Fruit fly (Drosophila melanogaster): ENCODE results near the gene CG16986.

The CG16986 gene

dm6 chr3L:2599214-2599730 lies 859 bp upstream of the CG16986 start, which contains the start of the genes CG16985 and CG12182 (continued):
- TF ChIP-seq vvl (GFP tag; IDR thresholded peaks at IDR 0.05) (peak; percentile 46), CG1647 (GFP tag; optimal IDR thresholded peaks at IDR 0.05) (no peak), pb (GFP tag; optimal IDR thresholded peaks at IDR 0.05) (no peak), ci (GFP tag; IDR thresholded peaks at IDR 0.05) (no peak), NFAT (GFP tag; IDR thresholded peaks at IDR 0.05) (no peak), da (GFP tag; optimal IDR thresholded peaks at IDR 0.05) (no peak), CG8944 (GFP tag; optimal IDR thresholded peaks at IDR 0.05) (no peak), CG2678 (tag; optimal IDR thresholded peaks at IDR 0.05) (no peak), CG18619 (GFP tag; optimal IDR thresholded peaks at IDR 0.05) (no peak), CG1233 (GFP tag; optimal IDR thresholded peaks at IDR 0.05) (no peak), lmd (GFP tag; IDR thresholded peaks at IDR 0.05) (no peak), gcm2 (GFP tag; optimal IDR thresholded peaks at IDR 0.05) (no peak), CG1024 (GFP tag; IDR thresholded peaks at IDR 0.05) (no peak), esg (GFP tag; conservative IDR thresholded peaks at IDR 0.05) (no peak), CG3163 (GFP tag; optimal IDR thresholded peaks at IDR 0.05) (no peak), sr (GFP tag; IDR thresholded peaks at IDR 0.05) (no peak), CG6791 (GFP tag; IDR thresholded peaks at IDR 0.05; ENCODE audit: partially characterized antibody) (peak; percentile 33; the same call in 1 of the 3 replicates), CG10654 (GFP tag; optimal IDR thresholded peaks at IDR 0.05) (no peak), Mad (GFP tag; optimal IDR thresholded peaks at IDR 0.05) (no peak), nmo (GFP tag; optimal IDR thresholded peaks at IDR 0.05) (no peak), CG4360 (GFP tag; IDR thresholded peaks at IDR 0.05) (no peak), fd102C (GFP tag; optimal IDR thresholded peaks at IDR 0.05) (no peak), Deaf1 (tag; optimal IDR thresholded peaks at IDR 0.05) (no peak), Nf-YB (GFP tag; optimal IDR thresholded peaks at IDR 0.05) (no peak)

dm6 chr3L:2608825-2609224 lies 8.7 kb downstream of the CG16986 start:
- TF ChIP-seq CG7372 (GFP tag; IDR thresholded peaks at IDR 0.05) (peak; percentile 82), hkb (optimal IDR thresholded peaks at IDR 0.05) (no peak), hkb (GFP tag; IDR thresholded peaks at IDR 0.05) (no peak), grn (GFP tag; optimal IDR thresholded peaks at IDR 0.05) (no peak), CG17359 (tag; optimal IDR thresholded peaks at IDR 0.05) (no peak), CTCF (GFP tag; optimal IDR thresholded peaks at IDR 0.05) (peak; percentile 51), dimm (GFP tag; IDR thresholded peaks at IDR 0.05) (no peak), H2.0 (GFP tag; IDR thresholded peaks at IDR 0.05) (no peak), ac (GFP tag; optimal IDR thresholded peaks at IDR 0.05) (no peak), phol (tag; optimal IDR thresholded peaks at IDR 0.05) (peak; percentile 43), sens (GFP tag) (peak; percentile 62)

dm6 chr3L:2614222-2614621 lies 14.1 kb downstream of the CG16986 start:
- TF ChIP-seq D19B (GFP tag; optimal IDR thresholded peaks at IDR 0.05) = peak; percentile 15
- peak; percentile 27; the same call in 1 of the 2 replicates for TF ChIP-seq Drgx (GFP tag; IDR thresholded peaks at IDR 0.05)
- TF ChIP-seq dpn (GFP tag; optimal IDR thresholded peaks at IDR 0.05) = no peak
- peak; percentile 39; the same call in 1 of the 3 replicates for TF ChIP-seq row (GFP tag; IDR thresholded peaks at IDR 0.05)
- TF ChIP-seq CG10147 (GFP tag; optimal IDR thresholded peaks at IDR 0.05) = no peak
- no peak for TF ChIP-seq Vsx1 (GFP tag; optimal IDR thresholded peaks at IDR 0.05)
- no peak for TF ChIP-seq pita (GFP tag; optimal IDR thresholded peaks at IDR 0.05)
- no peak for TF ChIP-seq Awh (GFP tag; IDR thresholded peaks at IDR 0.05)

Data from whole organism, embryonic.